Fruit fly (Drosophila melanogaster) whole organism, embryonic: ENCODE measurements around the gene CG5172.
A peak's percentile ranks its signal among the peaks of the same experiment; 100 is the strongest.

Experiments used
- Abd-B ChIP-seq: fragments of 200-800 bp; sonication (Bioruptor generic); optimal IDR thresholded peaks from 2 replicates; lab custom pipeline; 2018; ENCODE audit warnings: missing biosample characterization, mild to moderate bottlenecking, missing genetic modification characterization, moderate library complexity
- B-H2 ChIP-seq: fragments of 200-800 bp; sonication (Bioruptor generic); optimal IDR thresholded peaks from 2 replicates; lab custom pipeline; 2018; ENCODE audit warnings: missing biosample characterization, mild to moderate bottlenecking, missing genetic modification characterization
- CG10267 ChIP-seq: fragments of 200-800 bp; sonication (Bioruptor generic); optimal IDR thresholded peaks from 2 replicates; lab custom pipeline; 2018; ENCODE audit warnings: missing biosample characterization, mild to moderate bottlenecking, missing genetic modification characterization, moderate library complexity
- CG11093 ChIP-seq: fragments of 200-800 bp; sonication (Bioruptor generic); IDR thresholded peaks from 3 replicates; pipeline ENCODE4 v1.3.6; 2022; ENCODE audit warnings: missing biosample characterization, missing genetic modification characterization
- CG12219 ChIP-seq: fragments of 200-800 bp; sonication (Bioruptor generic); optimal IDR thresholded peaks from 3 replicates; lab custom pipeline; 2018; ENCODE audit warnings: missing biosample characterization, mild to moderate bottlenecking, missing genetic modification characterization
- CG12236 ChIP-seq: fragments of 200-800 bp; sonication (Bioruptor generic); optimal IDR thresholded peaks from 2 replicates; lab custom pipeline; 2016; ENCODE audit warnings: missing biosample characterization, missing genetic modification characterization
- CG13424 ChIP-seq: fragments of 200-800 bp; sonication (Bioruptor generic); optimal IDR thresholded peaks from 2 replicates; lab custom pipeline; 2019; ENCODE audit warnings: missing biosample characterization, mild to moderate bottlenecking, missing genetic modification characterization, moderate library complexity
- CG15514 ChIP-seq: fragments of 200-800 bp; sonication (Bioruptor generic); optimal IDR thresholded peaks from 3 replicates; lab custom pipeline; 2017; ENCODE audit warnings: missing biosample characterization, missing genetic modification characterization, mild to moderate bottlenecking, moderate library complexity, missing genetic modification reagents
- CG16813 ChIP-seq: fragments of 200-800 bp; sonication (Bioruptor generic); IDR thresholded peaks from 3 replicates; pipeline ENCODE4 v1.3.6; 2022; ENCODE audit warnings: missing biosample characterization, missing genetic modification characterization; ENCODE audit not compliant: partially characterized antibody
- CG17568 ChIP-seq: fragments of 200-800 bp; sonication (Bioruptor generic); optimal IDR thresholded peaks from 2 replicates; lab custom pipeline; 2018; ENCODE audit warnings: missing biosample characterization, mild to moderate bottlenecking, missing genetic modification characterization, moderate library complexity
- CG18764 ChIP-seq: fragments of 200-800 bp; sonication (Bioruptor generic); optimal IDR thresholded peaks from 3 replicates; lab custom pipeline; 2016; ENCODE audit warnings: missing biosample characterization, missing genetic modification characterization
- CG2202 ChIP-seq: fragments of 200-800 bp; sonication (Bioruptor generic); optimal IDR thresholded peaks from 2 replicates; lab custom pipeline; 2018; ENCODE audit warnings: missing biosample characterization, mild to moderate bottlenecking, missing genetic modification characterization
- CG2712 ChIP-seq: fragments of 200-800 bp; optimal IDR thresholded peaks from 3 replicates; lab custom pipeline; 2019; ENCODE audit warnings: missing biosample characterization, mild to moderate bottlenecking, missing genetic modification characterization, moderate library complexity
- CG34422 ChIP-seq: fragments of 200-800 bp; sonication (Bioruptor generic); IDR thresholded peaks from 3 replicates; pipeline ENCODE4 v1.3.6; 2022; ENCODE audit warnings: missing biosample characterization, missing genetic modification characterization
- CG4282 ChIP-seq: fragments of 200-800 bp; sonication (Bioruptor generic); optimal IDR thresholded peaks from 2 replicates; lab custom pipeline; 2016; ENCODE audit warnings: missing biosample characterization, missing genetic modification characterization
- CG4360 ChIP-seq: fragments of 200-800 bp; sonication (Bioruptor generic); IDR thresholded peaks from 2 replicates; pipeline ENCODE4 v1.3.6; 2022; ENCODE audit warnings: missing biosample characterization, missing genetic modification characterization
- CG4820 ChIP-seq: fragments of 200-800 bp; sonication (Bioruptor generic); optimal IDR thresholded peaks from 3 replicates; lab custom pipeline; 2016; ENCODE audit warnings: missing biosample characterization, missing genetic modification characterization
- CG5953 ChIP-seq: fragments of 200-800 bp; sonication (Bioruptor generic); IDR thresholded peaks from 2 replicates; pipeline ENCODE4 v1.3.6; 2022; ENCODE audit warnings: missing biosample characterization, missing genetic modification characterization
- CG6791 ChIP-seq: fragments of 200-800 bp; sonication (Bioruptor generic); IDR thresholded peaks from 3 replicates; pipeline ENCODE4 v1.3.6; 2022; ENCODE audit warnings: missing biosample characterization, missing genetic modification characterization; ENCODE audit not compliant: partially characterized antibody
- CG7357 ChIP-seq: fragments of 200-800 bp; sonication (Bioruptor generic); IDR thresholded peaks from 3 replicates; pipeline ENCODE4 v1.3.6; 2022; ENCODE audit warnings: missing biosample characterization, missing genetic modification characterization
- Dek ChIP-seq: fragments of 200-800 bp; sonication (Bioruptor generic); optimal IDR thresholded peaks from 3 replicates; lab custom pipeline; 2019; ENCODE audit warnings: missing biosample characterization, mild to moderate bottlenecking, missing genetic modification characterization, moderate library complexity
- Dfd ChIP-seq, 2 experiments: fragments of >200 bp; optimal IDR thresholded peaks; 2 replicates each; lab custom pipeline; 2017; ENCODE audit warnings: missing biosample characterization in 2 of 2, missing genetic modification characterization in 2 of 2
- Elba2 ChIP-seq: fragments of 200-800 bp; sonication (Bioruptor generic); optimal IDR thresholded peaks from 3 replicates; lab custom pipeline; 2016; ENCODE audit warnings: missing biosample characterization, missing genetic modification characterization
- GATAe ChIP-seq: fragments of 200-800 bp; sonication (Bioruptor generic); conservative IDR thresholded peaks from 2 replicates; pipeline ENCODE4 v1.3.6; 2022; ENCODE audit warnings: missing biosample characterization, missing genetic modification characterization
- Hand ChIP-seq: fragments of 200-800 bp; sonication (Bioruptor generic); optimal IDR thresholded peaks from 2 replicates; lab custom pipeline; 2017; ENCODE audit warnings: mild to moderate bottlenecking, missing biosample characterization, missing genetic modification reagents, missing genetic modification characterization
- MTF-1 ChIP-seq: fragments of 200-800 bp; sonication (Bioruptor generic); optimal IDR thresholded peaks from 2 replicates; lab custom pipeline; 2018; ENCODE audit warnings: missing biosample characterization, mild to moderate bottlenecking, missing genetic modification characterization, borderline replicate concordance
- Max ChIP-seq: fragments of 200-800 bp; sonication (Bioruptor generic); optimal IDR thresholded peaks from 2 replicates; lab custom pipeline; 2016; ENCODE audit warnings: missing biosample characterization, mild to moderate bottlenecking, missing genetic modification characterization
- Meics ChIP-seq: fragments of 200-800 bp; sonication (Bioruptor generic); optimal IDR thresholded peaks from 2 replicates; lab custom pipeline; 2017; ENCODE audit warnings: missing biosample characterization, mild to moderate bottlenecking, missing genetic modification characterization
- Mrtf ChIP-seq: fragments of 200-800 bp; sonication (Bioruptor generic); IDR thresholded peaks from 3 replicates; pipeline ENCODE4 v1.3.6; 2022; ENCODE audit warnings: missing biosample characterization, missing genetic modification characterization
- NC2α ChIP-seq: fragments of 200-800 bp; sonication (Bioruptor generic); optimal IDR thresholded peaks from 2 replicates; lab custom pipeline; 2016; ENCODE audit warnings: missing biosample characterization, missing genetic modification characterization
- NC2β ChIP-seq: fragments of 200-800 bp; sonication (Bioruptor generic); optimal IDR thresholded peaks from 2 replicates; lab custom pipeline; 2016; ENCODE audit warnings: missing biosample characterization, missing genetic modification characterization
- abd-A ChIP-seq: fragments of 200-800 bp; sonication (Bioruptor generic); optimal IDR thresholded peaks from 3 replicates; lab custom pipeline; 2019; ENCODE audit warnings: missing biosample characterization, mild to moderate bottlenecking, missing genetic modification characterization, moderate library complexity
- crc ChIP-seq: fragments of 200-800 bp; sonication (Bioruptor generic); optimal IDR thresholded peaks from 2 replicates; lab custom pipeline; 2016; ENCODE audit warnings: missing biosample characterization, missing genetic modification characterization
- cwo ChIP-seq: fragments of 200-800 bp; sonication (Bioruptor generic); optimal IDR thresholded peaks from 3 replicates; lab custom pipeline; 2017; ENCODE audit warnings: missing biosample characterization, missing genetic modification characterization, mild to moderate bottlenecking, moderate library complexity, missing genetic modification reagents
- dati ChIP-seq: fragments of 200-800 bp; sonication (Bioruptor generic); IDR thresholded peaks from 2 replicates; pipeline ENCODE4 v1.3.6; 2022; ENCODE audit warnings: missing biosample characterization, missing genetic modification characterization
- dpn ChIP-seq, 2 experiments: fragments of 200-800 bp; sonication (Bioruptor generic); optimal IDR thresholded peaks; 3 replicates each; lab custom pipeline; 2016; ENCODE audit warnings: missing biosample characterization in 2 of 2, missing genetic modification characterization in 2 of 2
- fu2 ChIP-seq: fragments of 200-800 bp; sonication (Bioruptor generic); optimal IDR thresholded peaks from 2 replicates; lab custom pipeline; 2016; ENCODE audit warnings: missing biosample characterization, missing genetic modification characterization
- luna ChIP-seq: fragments of 200-800 bp; sonication (Bioruptor generic); optimal IDR thresholded peaks from 2 replicates; lab custom pipeline; 2016; ENCODE audit warnings: missing biosample characterization, missing genetic modification characterization
- nerfin-2 ChIP-seq: fragments of 200-800 bp; sonication (Bioruptor generic); IDR thresholded peaks from 2 replicates; pipeline ENCODE4 v1.3.6; 2022; ENCODE audit warnings: missing biosample characterization, missing genetic modification characterization; ENCODE audit not compliant: partially characterized antibody
- psq ChIP-seq: fragments of 200-800 bp; sonication (Bioruptor generic); optimal IDR thresholded peaks from 2 replicates; lab custom pipeline; 2017; ENCODE audit warnings: missing biosample characterization, missing genetic modification characterization
- pum ChIP-seq: fragments of 200-800 bp; sonication (Bioruptor generic); optimal IDR thresholded peaks from 2 replicates; lab custom pipeline; 2016; ENCODE audit warnings: missing biosample characterization, missing genetic modification characterization
- rib ChIP-seq: fragments of 200-800 bp; sonication (Bioruptor generic); IDR thresholded peaks from 2 replicates; pipeline ENCODE4 v1.3.6; 2022; ENCODE audit warnings: missing biosample characterization, missing genetic modification characterization
- sob ChIP-seq: fragments of 200-800 bp; sonication (Bioruptor generic); IDR thresholded peaks from 2 replicates; pipeline ENCODE4 v1.3.6; 2022; ENCODE audit warnings: missing biosample characterization, missing genetic modification characterization
- tio ChIP-seq: fragments of 200-800 bp; sonication (Bioruptor generic); optimal IDR thresholded peaks from 2 replicates; lab custom pipeline; 2017; ENCODE audit warnings: missing biosample characterization, missing genetic modification characterization, inconsistent platforms
- unpg ChIP-seq: fragments of 200-800 bp; sonication (Bioruptor generic); optimal IDR thresholded peaks from 3 replicates; lab custom pipeline; 2018; ENCODE audit warnings: missing biosample characterization, mild to moderate bottlenecking, missing genetic modification characterization, moderate library complexity
- wek ChIP-seq: fragments of 200-800 bp; sonication (Bioruptor generic); optimal IDR thresholded peaks from 3 replicates; lab custom pipeline; 2018; ENCODE audit warnings: missing biosample characterization, mild to moderate bottlenecking, missing genetic modification characterization, moderate library complexity
- zen ChIP-seq: fragments of 200-800 bp; sonication (Bioruptor generic); optimal IDR thresholded peaks from 3 replicates; lab custom pipeline; 2018; ENCODE audit warnings: missing biosample characterization, mild to moderate bottlenecking, missing genetic modification characterization, moderate library complexity

The CG5172 gene

dm6 chrX:17176542-17176941 lies 44.7 kb upstream of the CG5172 start (continued):
- peak; percentile 57 for TF ChIP-seq CG13424 (tag; lab: Kevin White, UChicago)
- peak; percentile 41 for TF ChIP-seq Dek (tag; lab: Kevin White, UChicago)
- no peak for TF ChIP-seq wek (GFP tag; lab: Kevin White, UChicago)
- peak; percentile 7 for TF ChIP-seq CG18764 (GFP tag; lab: Kevin White, UChicago)

dm6 chrX:17177606-17178005 lies 43.6 kb upstream of the CG5172 start:
- no peak for TF ChIP-seq Dfd (GFP tag; optimal IDR thresholded peaks at IDR 0.05; lab: Kevin White, UChicago)
- TF ChIP-seq CG4360 (GFP tag; lab: Robert Waterston, UW) = peak; percentile 54
- no peak for TF ChIP-seq nerfin-2 (GFP tag; lab: Robert Waterston, UW)
- no peak for TF ChIP-seq CG10267 (tag; lab: Kevin White, UChicago)
- TF ChIP-seq zen (tag; lab: Kevin White, UChicago) = peak; percentile 87
- no peak for TF ChIP-seq CG16813 (GFP tag; lab: Robert Waterston, UW)
- no peak for TF ChIP-seq Abd-B (GFP tag; lab: Kevin White, UChicago)
- no peak for TF ChIP-seq CG12236
- TF ChIP-seq Mrtf (GFP tag; lab: Robert Waterston, UW) = no peak
- no peak for TF ChIP-seq NC2β (GFP tag; lab: Kevin White, UChicago)

- TF ChIP-seq CG5953 (GFP tag; lab: Robert Waterston, UW) = no peak
- TF ChIP-seq psq (GFP tag; lab: Kevin White, UChicago) = no peak
- TF ChIP-seq sob (GFP tag; lab: Robert Waterston, UW) = peak; percentile 99
- peak; percentile 99 for TF ChIP-seq CG34422
- peak; percentile 62 for TF ChIP-seq luna (GFP tag; lab: Kevin White, UChicago)
- TF ChIP-seq rib = peak; percentile 96
- no peak for TF ChIP-seq CG17568 (GFP tag; lab: Kevin White, UChicago)
- TF ChIP-seq dpn (GFP tag; optimal IDR thresholded peaks at IDR 0.05; lab: Kevin White, UChicago) = peak in 1 of 2 experiments; percentile 94
- TF ChIP-seq abd-A = peak; percentile 65
- TF ChIP-seq CG4282 (GFP tag; lab: Kevin White, UChicago) = peak; percentile 29
- TF ChIP-seq CG4820 (GFP tag; lab: Kevin White, UChicago) = peak; percentile 97
- TF ChIP-seq CG12219 = peak; percentile 91
- TF ChIP-seq CG2202 = peak; percentile 71
- TF ChIP-seq Meics (GFP tag; lab: Kevin White, UChicago) = peak; percentile 96
- TF ChIP-seq Elba2 (GFP tag; lab: Kevin White, UChicago) = peak; percentile 65
- peak; percentile 74 for TF ChIP-seq Hand (GFP tag; lab: Kevin White, UChicago)
- TF ChIP-seq CG11093 = peak; percentile 98
- TF ChIP-seq CG6791 (GFP tag; lab: Robert Waterston, UW) = no peak
- peak; percentile 84 for TF ChIP-seq crc (GFP tag; lab: Kevin White, UChicago)
- peak; percentile 92 for TF ChIP-seq pum
- no peak for TF ChIP-seq fu2 (GFP tag; lab: Kevin White, UChicago)
- TF ChIP-seq B-H2 = peak; percentile 56
- peak; percentile 93 for TF ChIP-seq MTF-1 (GFP tag; lab: Kevin White, UChicago)
- peak; percentile 93 for TF ChIP-seq cwo (GFP tag; lab: Kevin White, UChicago)
- no peak for TF ChIP-seq tio (GFP tag; lab: Kevin White, UChicago)
- TF ChIP-seq Dfd (GFP tag; optimal IDR thresholded peaks at IDR 0.05; lab: Kevin White, UChicago) = no peak
- peak; percentile 90 for TF ChIP-seq CG15514 (GFP tag; lab: Kevin White, UChicago)
- no peak for TF ChIP-seq NC2α
- peak; percentile 97 for TF ChIP-seq Max (GFP tag; lab: Kevin White, UChicago)
- no peak for TF ChIP-seq unpg (GFP tag; lab: Kevin White, UChicago)
- peak; percentile 96 for TF ChIP-seq dati (GFP tag; lab: Robert Waterston, UW)
- peak; percentile 99 for TF ChIP-seq CG2712 (tag; lab: Kevin White, UChicago)
- TF ChIP-seq CG18764 (GFP tag; lab: Kevin White, UChicago) = peak; percentile 95
- peak; percentile 96 for TF ChIP-seq GATAe (GFP tag; lab: Robert Waterston, UW)
- peak; percentile 95 for TF ChIP-seq CG7357
These were observed 42.7 kb upstream of the CG5172 start for dm6 chrX:17178484-17178921.
